Worm (Caenorhabditis elegans): ENCODE data around the gene lbp-8.

The lbp-8 gene

DNA sequence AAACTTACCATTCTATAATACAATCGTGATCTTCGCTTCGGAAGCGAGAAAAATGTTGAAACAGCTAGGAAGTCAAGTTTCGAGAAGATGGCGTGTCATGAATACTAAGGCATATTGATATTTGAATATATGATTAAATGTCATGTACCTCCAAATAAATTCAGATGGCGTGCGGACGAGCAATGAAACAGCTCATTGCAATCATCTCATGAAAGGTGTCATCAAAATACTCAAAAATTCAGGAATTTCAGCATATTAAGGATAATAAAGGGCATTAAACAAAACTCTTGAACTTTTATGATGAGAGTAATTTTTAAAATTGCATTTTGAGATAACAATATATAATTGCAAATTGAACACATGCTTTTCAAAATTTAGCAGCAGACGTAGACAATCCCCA, 24.8 kb downstream of the lbp-8 start, which contains the start of gene gcy-32:
gcy-32 (minus strand) TSS at position 101 of the 400 bp plus-strand sequence.
- TF ChIP-seq vab-7 (GFP tag; IDR thresholded peaks at IDR 0.05) (no peak), snpc-4 (tag; optimal IDR thresholded peaks at IDR 0.05) (no peak), lin-39 (tag; optimal IDR thresholded peaks at IDR 0.05) (no peak), zip-2 (tag; optimal IDR thresholded peaks at IDR 0.05) (no peak), nhr-41 (GFP tag; IDR thresholded peaks at IDR 0.05) (no peak), madf-9 (GFP tag; conservative IDR thresholded peaks at IDR 0.05) (no peak), arid-1 (GFP tag; conservative IDR thresholded peaks at IDR 0.05) (no peak), unc-130 (GFP tag; optimal IDR thresholded peaks at IDR 0.05) (no peak), D1046.2 (GFP tag; IDR thresholded peaks at IDR 0.05) (no peak), ceh-44 (GFP tag; IDR thresholded peaks at IDR 0.05) (no peak), F37D6.2 (tag; optimal IDR thresholded peaks at IDR 0.05) (no peak), tag-97 (GFP tag; IDR thresholded peaks at IDR 0.05) (no peak), hlh-11 (tag; optimal IDR thresholded peaks at IDR 0.05) (no peak), lin-15B (tag; optimal IDR thresholded peaks at IDR 0.05) (no peak)

DNA sequence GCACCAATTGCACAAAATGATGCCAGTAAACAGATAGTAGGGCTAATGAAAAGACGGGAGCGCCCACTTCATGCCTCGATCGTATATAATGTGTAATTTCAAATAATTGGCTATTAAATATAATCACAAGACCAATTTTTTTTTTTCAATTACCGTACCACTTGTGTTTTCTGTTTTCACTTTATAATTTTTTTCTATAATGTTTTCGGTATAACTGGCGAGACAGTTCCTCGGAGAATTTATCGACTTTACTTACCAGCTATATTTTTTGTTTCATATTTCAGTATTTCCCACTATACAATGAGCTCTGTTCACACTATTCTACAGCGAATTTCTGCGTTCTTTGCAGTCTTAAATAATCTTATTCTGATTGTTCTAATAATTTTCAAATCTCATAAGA, 25.6 kb downstream of the lbp-8 start, which contains the start of gene str-252:
str-252 (plus strand) TSS at position 301 of the 400 bp plus-strand sequence.
- no peak for TF ChIP-seq daf-16 (GFP tag; optimal IDR thresholded peaks at IDR 0.05)
- no peak for TF ChIP-seq daf-16 (tag; optimal IDR thresholded peaks at IDR 0.05)
- no peak for TF ChIP-seq zag-1 (tag; optimal IDR thresholded peaks at IDR 0.05)
- no peak for TF ChIP-seq lin-1 (GFP tag; IDR thresholded peaks at IDR 0.05)
- no peak for TF ChIP-seq F26F4.8 (GFP tag; conservative IDR thresholded peaks at IDR 0.05)
- no peak for TF ChIP-seq lin-15B (tag; optimal IDR thresholded peaks at IDR 0.05)
- TF ChIP-seq fkh-10 (GFP tag; optimal IDR thresholded peaks at IDR 0.05), result no peak
- no peak for TF ChIP-seq arid-1 (GFP tag; conservative IDR thresholded peaks at IDR 0.05)
- no peak for TF ChIP-seq vab-7 (GFP tag; IDR thresholded peaks at IDR 0.05)
- TF ChIP-seq lin-29 (GFP tag; IDR thresholded peaks at IDR 0.05), result no peak
- no peak for TF ChIP-seq daf-12 (tag; optimal IDR thresholded peaks at IDR 0.05)
- TF ChIP-seq saeg-2 (GFP tag; IDR thresholded peaks at IDR 0.05), result no peak
- TF ChIP-seq spr-3 (GFP tag; optimal IDR thresholded peaks at IDR 0.05), result no peak
- no peak for TF ChIP-seq skn-1 (tag; optimal IDR thresholded peaks at IDR 0.05)
- TF ChIP-seq pqm-1 (tag; optimal IDR thresholded peaks at IDR 0.05), result no peak
- no peak for TF ChIP-seq zip-11 (GFP tag; IDR thresholded peaks at IDR 0.05)
- no peak for TF ChIP-seq duxl-1 (tag; optimal IDR thresholded peaks at IDR 0.05; ENCODE audit: poor library complexity)

DNA sequence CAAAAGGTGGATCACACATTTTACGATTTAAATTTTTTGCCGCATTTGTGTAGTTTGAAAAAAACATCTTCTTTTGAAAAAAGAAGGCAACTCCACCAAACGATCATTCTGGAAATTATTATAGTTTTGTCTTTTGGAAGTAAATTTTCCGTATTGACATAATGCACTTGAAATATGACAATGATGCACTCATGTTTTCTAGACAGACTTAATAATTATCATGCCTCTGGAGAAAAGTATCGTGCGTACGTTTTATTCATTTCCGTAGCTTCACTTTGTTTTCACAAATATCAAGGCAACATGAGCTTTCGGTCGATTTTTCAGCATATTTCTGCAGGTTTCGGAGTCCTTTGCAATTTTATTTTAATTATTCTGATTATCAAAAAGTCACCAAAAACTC, 27.8 kb downstream of the lbp-8 start, which contains the start of gene str-250:
str-250 (plus strand) TSS at position 301 of the 400 bp plus-strand sequence.
- no peak for TF ChIP-seq lir-3 (tag; optimal IDR thresholded peaks at IDR 0.05)
- TF ChIP-seq mes-2 (tag; optimal IDR thresholded peaks at IDR 0.05; ENCODE audit: poor library complexity, severe bottlenecking), result no peak
- TF ChIP-seq F26F4.8 (GFP tag; conservative IDR thresholded peaks at IDR 0.05), result no peak

DNA sequence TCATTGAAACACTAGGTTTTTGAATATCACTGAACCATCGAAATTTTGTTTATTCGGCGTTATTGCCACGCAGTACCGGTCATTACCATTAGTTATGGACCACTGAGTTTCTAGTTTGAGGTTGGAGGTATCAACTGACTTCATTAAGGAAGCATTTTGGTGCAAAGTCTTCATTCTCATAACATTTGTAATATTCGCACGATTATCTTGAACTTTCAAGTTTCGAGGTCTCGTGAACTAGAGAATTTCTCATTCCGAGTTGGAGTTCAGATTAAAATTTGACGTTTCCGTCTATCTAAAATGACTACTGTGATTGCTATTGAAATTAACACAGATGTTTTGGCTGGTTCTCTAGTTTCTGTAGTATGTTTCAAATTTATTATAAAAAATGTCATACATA, 30.2 kb downstream of the lbp-8 start, which contains the start of gene srx-42:
srx-42 (plus strand) TSS at position 301 of the 400 bp plus-strand sequence.
- TF ChIP-seq duxl-1 (tag; optimal IDR thresholded peaks at IDR 0.05; ENCODE audit: poor library complexity), result no peak
- no peak for TF ChIP-seq F10B5.3 (tag; optimal IDR thresholded peaks at IDR 0.05)
- TF ChIP-seq hlh-30 (tag; optimal IDR thresholded peaks at IDR 0.05; ENCODE audit: insufficient read depth), result no peak
- TF ChIP-seq pha-4 (GFP tag; IDR thresholded peaks at IDR 0.05), result no peak
- TF ChIP-seq pha-4 (tag; optimal IDR thresholded peaks at IDR 0.05), result no peak
- no peak for TF ChIP-seq F26F4.8 (GFP tag; conservative IDR thresholded peaks at IDR 0.05)
- no peak for TF ChIP-seq mep-1 (tag; optimal IDR thresholded peaks at IDR 0.05)
- TF ChIP-seq T26A8.4 (GFP tag; IDR thresholded peaks at IDR 0.05), result no peak
- no peak for TF ChIP-seq nhr-76 (tag; optimal IDR thresholded peaks at IDR 0.05)
- TF ChIP-seq tra-1 (GFP tag; IDR thresholded peaks at IDR 0.05), result no peak
- TF ChIP-seq skn-1 (tag; optimal IDR thresholded peaks at IDR 0.05), result no peak
- TF ChIP-seq php-3 (GFP tag; IDR thresholded peaks at IDR 0.05), result no peak
- TF ChIP-seq ZK337.2 (GFP tag; IDR thresholded peaks at IDR 0.05), result no peak
- no peak for TF ChIP-seq dmd-8 (GFP tag; IDR thresholded peaks at IDR 0.05)
- no peak for TF ChIP-seq arid-1 (GFP tag; conservative IDR thresholded peaks at IDR 0.05)
- no peak for TF ChIP-seq saeg-2 (GFP tag; IDR thresholded peaks at IDR 0.05)
- TF ChIP-seq dmd-9 (GFP tag; IDR thresholded peaks at IDR 0.05), result no peak
- TF ChIP-seq R02D3.7 (tag; optimal IDR thresholded peaks at IDR 0.05), result no peak
- no peak for TF ChIP-seq snpc-1.2 (GFP tag; IDR thresholded peaks at IDR 0.05)
- TF ChIP-seq fkh-10 (GFP tag; optimal IDR thresholded peaks at IDR 0.05), result no peak
- no peak for TF ChIP-seq nhr-48 (tag; optimal IDR thresholded peaks at IDR 0.05)

Measured in whole organism, L4 larva.